Fruit fly (Drosophila melanogaster) whole organism, wandering third instar larva: ENCODE measurements around the gene tho2.
A peak's percentile ranks its signal among the peaks of the same experiment; 100 is the strongest.

Source experiments
- CG32264 ChIP-seq: fragments of 200-800 bp; sonication (Bioruptor generic); optimal IDR thresholded peaks from 2 replicates; lab custom pipeline; 2016; ENCODE audit warnings: missing biosample characterization, missing genetic modification characterization
- CG9705 ChIP-seq: fragments of 200-800 bp; sonication (Bioruptor generic); optimal IDR thresholded peaks from 2 replicates; lab custom pipeline; 2018; ENCODE audit warnings: missing biosample characterization, mild to moderate bottlenecking, missing genetic modification characterization
- Dfd ChIP-seq: fragments of >200 bp; optimal IDR thresholded peaks from 2 replicates; lab custom pipeline; 2017; ENCODE audit warnings: missing biosample characterization, missing genetic modification characterization
- Dif ChIP-seq: fragments of 200-275, 200-300 bp; sonication (Bioruptor generic); optimal IDR thresholded peaks from 2 replicates; lab custom pipeline; 2018; ENCODE audit warnings: missing biosample characterization, missing genetic modification characterization; ENCODE audit not compliant: partially characterized antibody
- GATAd ChIP-seq: sonication (Bioruptor generic); optimal IDR thresholded peaks from 2 replicates; lab custom pipeline; 2016; ENCODE audit warnings: missing biosample characterization, missing genetic modification characterization
- HLH106 ChIP-seq: fragments of 200-800 bp; optimal IDR thresholded peaks from 3 replicates; lab custom pipeline; 2019; ENCODE audit warnings: missing biosample characterization, mild to moderate bottlenecking, missing genetic modification characterization, moderate library complexity
- Hnf4 ChIP-seq: fragments of 200-800 bp; sonication (Bioruptor generic); optimal IDR thresholded peaks from 2 replicates; lab custom pipeline; 2016; ENCODE audit warnings: missing biosample characterization, mild to moderate bottlenecking, missing genetic modification characterization
- Hr78 ChIP-seq: fragments of >200 bp; optimal IDR thresholded peaks from 2 replicates; lab custom pipeline; 2017; ENCODE audit warnings: missing biosample characterization, missing genetic modification characterization
- Hr83 ChIP-seq: fragments of 200-300 bp; sonication (Bioruptor generic); optimal IDR thresholded peaks from 2 replicates; lab custom pipeline; 2016; ENCODE audit warnings: missing biosample characterization, mild to moderate bottlenecking, missing genetic modification characterization, moderate library complexity; ENCODE audit not compliant: poor library complexity, severe bottlenecking
- Jra ChIP-seq: sonication (Bioruptor generic); optimal IDR thresholded peaks from 2 replicates; lab custom pipeline; 2016; ENCODE audit warnings: missing biosample characterization, missing genetic modification characterization
- Myc ChIP-seq: fragments of >200 bp; optimal IDR thresholded peaks from 2 replicates; lab custom pipeline; 2017
- N ChIP-seq: fragments of >200 bp; optimal IDR thresholded peaks from 2 replicates; lab custom pipeline; 2018; ENCODE audit warnings: missing biosample characterization, missing external identifiers, missing genetic modification characterization
- OdsH ChIP-seq: fragments of 200-800 bp; sonication (Bioruptor generic); optimal IDR thresholded peaks from 2 replicates; lab custom pipeline; 2016; ENCODE audit warnings: missing biosample characterization, mild to moderate bottlenecking, missing genetic modification characterization
- Rel ChIP-seq, 2 experiments: fragments of 200-800 bp; sonication (Bioruptor generic) in 1 of 2; optimal IDR thresholded peaks; 2 replicates in 1 of 2; 3 replicates in 1 of 2; lab custom pipeline; 2016 to 2019; ENCODE audit warnings: mild to moderate bottlenecking in 2 of 2, missing biosample characterization in 2 of 2, missing genetic modification characterization in 2 of 2, moderate library complexity in 1 of 2
- Sp1 ChIP-seq: fragments of 200-800 bp; sonication (Bioruptor generic); optimal IDR thresholded peaks from 3 replicates; lab custom pipeline; 2019; ENCODE audit warnings: missing biosample characterization, mild to moderate bottlenecking, missing genetic modification characterization, moderate library complexity
- Vsx2 ChIP-seq: fragments of 200-300, 225-300 bp; sonication (Bioruptor generic); optimal IDR thresholded peaks from 2 replicates; lab custom pipeline; 2018; ENCODE audit warnings: missing biosample characterization, missing genetic modification characterization; ENCODE audit not compliant: partially characterized antibody
- br ChIP-seq: fragments of 200-800 bp; sonication (Bioruptor generic); optimal IDR thresholded peaks from 2 replicates; lab custom pipeline; 2016; ENCODE audit warnings: missing biosample characterization, missing genetic modification characterization
- brk ChIP-seq: fragments of 200-800 bp; sonication (Bioruptor generic); optimal IDR thresholded peaks from 2 replicates; lab custom pipeline; 2016; ENCODE audit warnings: missing biosample characterization, mild to moderate bottlenecking, missing genetic modification characterization
- dl ChIP-seq, 2 experiments: fragments of 175-275, 200-275 bp in 1 of 2; fragments of 200-275 bp in 1 of 2; sonication (Bioruptor generic); optimal IDR thresholded peaks; lab custom pipeline; 2018; ENCODE audit warnings: mild to moderate bottlenecking in 2 of 2, missing biosample characterization in 2 of 2, missing genetic modification characterization in 2 of 2, moderate library complexity in 2 of 2; ENCODE audit not compliant: partially characterized antibody in 2 of 2, insufficient read depth in 1 of 2
- dmrt93B ChIP-seq: fragments of 200-800 bp; sonication (Bioruptor generic); optimal IDR thresholded peaks from 2 replicates; lab custom pipeline; 2018; ENCODE audit warnings: missing biosample characterization, mild to moderate bottlenecking, missing genetic modification characterization
- dsf ChIP-seq: sonication (Bioruptor generic); optimal IDR thresholded peaks from 2 replicates; lab custom pipeline; 2016; ENCODE audit warnings: missing biosample characterization, missing genetic modification characterization, borderline replicate concordance
- ey ChIP-seq: fragments of 200-800 bp; sonication (Bioruptor generic); optimal IDR thresholded peaks from 2 replicates; lab custom pipeline; 2016; ENCODE audit warnings: missing biosample characterization, missing genetic modification characterization
- foxo ChIP-seq, 2 experiments: fragments of 200-800 bp; sonication (Bioruptor generic); optimal IDR thresholded peaks; 2 replicates in 1 of 2; 3 replicates in 1 of 2; lab custom pipeline; 2016 to 2017; ENCODE audit warnings: missing biosample characterization in 2 of 2, missing genetic modification characterization in 2 of 2
- fru ChIP-seq: fragments of 200-800 bp; sonication (Bioruptor generic); optimal IDR thresholded peaks from 3 replicates; lab custom pipeline; 2016; ENCODE audit warnings: missing biosample characterization, mild to moderate bottlenecking, missing genetic modification characterization
- h ChIP-seq: fragments of 200-800 bp; sonication (Bioruptor generic); optimal IDR thresholded peaks from 3 replicates; lab custom pipeline; 2016; ENCODE audit warnings: missing biosample characterization, mild to moderate bottlenecking, missing genetic modification characterization
- jim ChIP-seq: fragments of 175-275, 200-325 bp; sonication (Bioruptor generic); optimal IDR thresholded peaks from 2 replicates; lab custom pipeline; 2016; ENCODE audit warnings: missing biosample characterization, mild to moderate bottlenecking, missing genetic modification characterization
- pan ChIP-seq: fragments of >200 bp; optimal IDR thresholded peaks from 2 replicates; lab custom pipeline; 2017
- psq ChIP-seq: fragments of 200-800 bp; sonication (Bioruptor generic); optimal IDR thresholded peaks from 3 replicates; lab custom pipeline; 2017; ENCODE audit warnings: missing biosample characterization, mild to moderate bottlenecking, missing genetic modification characterization, moderate library complexity
- rgr ChIP-seq: fragments of 200-800 bp; sonication (Bioruptor generic); optimal IDR thresholded peaks from 3 replicates; lab custom pipeline; 2016; ENCODE audit warnings: missing biosample characterization, mild to moderate bottlenecking, missing genetic modification characterization
- sage ChIP-seq: fragments of 200-800 bp; sonication (Bioruptor generic); optimal IDR thresholded peaks from 2 replicates; lab custom pipeline; 2016; ENCODE audit warnings: missing biosample characterization, mild to moderate bottlenecking, missing genetic modification characterization
- sv ChIP-seq: fragments of 200-800 bp; sonication (Bioruptor generic); optimal IDR thresholded peaks from 3 replicates; lab custom pipeline; 2016; ENCODE audit warnings: missing biosample characterization, missing genetic modification characterization
- usp ChIP-seq: fragments of >200 bp; optimal IDR thresholded peaks from 2 replicates; lab custom pipeline; 2017; ENCODE audit warnings: missing biosample characterization, missing genetic modification characterization
- woc ChIP-seq: sonication (Bioruptor generic); optimal IDR thresholded peaks from 2 replicates; lab custom pipeline; 2016; ENCODE audit warnings: missing biosample characterization, mild to moderate bottlenecking, missing genetic modification characterization

Gene tho2

dm6 chr2L:2162281-2162680 is 17.3 kb upstream of the tho2 start:
- peak; percentile 47 for TF ChIP-seq h (GFP tag; lab: Kevin White, UChicago)
- peak; percentile 29 to 36 for TF ChIP-seq dl (GFP tag; optimal IDR thresholded peaks at IDR 0.05; lab: Kevin White, UChicago; ENCODE audit: insufficient read depth in 1 of 2, partially characterized antibody in 2 of 2)
- no peak for TF ChIP-seq CG9705 (GFP tag; lab: Kevin White, UChicago)
- peak; percentile 81 for TF ChIP-seq Hr83 (GFP tag; lab: Kevin White, UChicago)
- no peak for TF ChIP-seq dsf (GFP tag; lab: Kevin White, UChicago)
- TF ChIP-seq sage (GFP tag; lab: Kevin White, UChicago) = peak; percentile 0
- TF ChIP-seq Rel (GFP tag; optimal IDR thresholded peaks at IDR 0.05; lab: Kevin White, UChicago) = no peak
- peak; percentile 58 for TF ChIP-seq Rel (tag; optimal IDR thresholded peaks at IDR 0.05; lab: Kevin White, UChicago)
- TF ChIP-seq Dif = peak; percentile 48
- TF ChIP-seq psq (GFP tag; lab: Kevin White, UChicago) = peak; percentile 26
- TF ChIP-seq Vsx2 (GFP tag; lab: Kevin White, UChicago) = peak; percentile 67
- peak; percentile 53 for TF ChIP-seq brk

- TF ChIP-seq ey (GFP tag; lab: Kevin White, UChicago) (peak; percentile 53), jim (GFP tag; lab: Kevin White, UChicago) (peak; percentile 41), HLH106 (tag; lab: Kevin White, UChicago) (peak; percentile 47), h (GFP tag; lab: Kevin White, UChicago) (peak; percentile 52), psq (GFP tag; lab: Kevin White, UChicago) (peak; percentile 57), sage (GFP tag; lab: Kevin White, UChicago) (no peak), Hnf4 (GFP tag; lab: Kevin White, UChicago) (peak; percentile 38), CG32264 (GFP tag; lab: Kevin White, UChicago) (peak; percentile 2), sv (GFP tag; lab: Kevin White, UChicago) (peak; percentile 8), Sp1 (GFP tag; lab: Kevin White, UChicago) (peak; percentile 45), dl (GFP tag; optimal IDR thresholded peaks at IDR 0.05; lab: Kevin White, UChicago; ENCODE audit: insufficient read depth in 1 of 2, partially characterized antibody in 2 of 2) (peak; percentile 13 to 68), Hr78 (GFP tag; lab: Kevin White, UChicago) (no peak), usp (GFP tag; lab: Kevin White, UChicago) (no peak), brk (no peak), Rel (GFP tag; optimal IDR thresholded peaks at IDR 0.05; lab: Kevin White, UChicago) (no peak), Rel (tag; optimal IDR thresholded peaks at IDR 0.05; lab: Kevin White, UChicago) (peak; percentile 74), rgr (GFP tag; lab: Kevin White, UChicago) (peak; percentile 49), dsf (GFP tag; lab: Kevin White, UChicago) (no peak), foxo (GFP tag; optimal IDR thresholded peaks at IDR 0.05; lab: Kevin White, UChicago) (peak in 1 of 2 experiments; percentile 70), OdsH (GFP tag; lab: Kevin White, UChicago) (peak; percentile 15), pan (lab: Kevin White, UChicago) (no peak), dmrt93B (peak; percentile 54), Myc (lab: Kevin White, UChicago) (peak; percentile 39), GATAd (GFP tag; lab: Kevin White, UChicago) (no peak), fru (GFP tag; lab: Kevin White, UChicago) (peak; percentile 56), br (GFP tag; lab: Kevin White, UChicago) (peak; percentile 19), woc (GFP tag; lab: Kevin White, UChicago) (peak; percentile 89), Jra (peak; percentile 91), Dif (peak; percentile 75), Hr83 (GFP tag; lab: Kevin White, UChicago) (peak; percentile 66), Dfd (GFP tag; lab: Kevin White, UChicago) (no peak), CG9705 (GFP tag; lab: Kevin White, UChicago) (peak; percentile 6), N (GFP tag; lab: Kevin White, UChicago) (no peak)
- TF ChIP-seq, all 38 proteins: peak for 23
Measured at dm6 chr2L:2161244-2162243, 16.6 kb upstream of the tho2 start.
